Fruit fly (Drosophila melanogaster) whole organism, prepupa: ENCODE results near the gene CG33110.

Experiments
- Blimp-1 ChIP-seq: fragments of 200-800 bp; sonication (Bioruptor generic); optimal IDR thresholded peaks from 3 replicates; lab custom pipeline; 2017; ENCODE audit warnings: missing biosample characterization, missing genetic modification characterization, mild to moderate bottlenecking, moderate library complexity, missing genetic modification reagents
- CG10669 ChIP-seq: fragments of 200-800 bp; sonication (Bioruptor generic); optimal IDR thresholded peaks from 3 replicates; lab custom pipeline; 2018; ENCODE audit warnings: missing biosample characterization, mild to moderate bottlenecking, missing genetic modification characterization, moderate library complexity
- CG11762 ChIP-seq: fragments of 200-800 bp; sonication (Bioruptor generic); optimal IDR thresholded peaks from 3 replicates; lab custom pipeline; 2016; ENCODE audit warnings: missing biosample characterization, missing genetic modification characterization; ENCODE audit not compliant: insufficient read depth
- CG11902 ChIP-seq: fragments of 200-800 bp; sonication (Bioruptor generic); optimal IDR thresholded peaks from 3 replicates; lab custom pipeline; 2016; ENCODE audit warnings: missing biosample characterization, missing genetic modification characterization
- CG15336 ChIP-seq: fragments of 200-800 bp; sonication (Bioruptor generic); IDR thresholded peaks from 2 replicates; pipeline ENCODE4 v1.3.6; 2022; ENCODE audit warnings: missing biosample characterization, missing genetic modification characterization
- CG31627 ChIP-seq: fragments of 200-800 bp; sonication (Bioruptor generic); optimal IDR thresholded peaks from 3 replicates; lab custom pipeline; 2016; ENCODE audit warnings: missing biosample characterization, missing genetic modification characterization
- CG32006 ChIP-seq: fragments of 200-800 bp; sonication (Bioruptor generic); optimal IDR thresholded peaks from 3 replicates; lab custom pipeline; 2017; ENCODE audit warnings: missing biosample characterization, mild to moderate bottlenecking, missing genetic modification characterization
- CG34406 ChIP-seq: fragments of 200-800 bp; sonication (Bioruptor generic); optimal IDR thresholded peaks from 3 replicates; lab custom pipeline; 2016; ENCODE audit warnings: missing biosample characterization, missing genetic modification characterization
- CG3919 ChIP-seq: fragments of 200-800 bp; sonication (Bioruptor generic); optimal IDR thresholded peaks from 3 replicates; lab custom pipeline; 2016; ENCODE audit warnings: missing biosample characterization, missing genetic modification characterization
- CG4318 ChIP-seq: fragments of 200-800 bp; sonication (Bioruptor generic); optimal IDR thresholded peaks from 3 replicates; lab custom pipeline; 2017; ENCODE audit warnings: missing biosample characterization, mild to moderate bottlenecking, missing genetic modification characterization
- CG6163 ChIP-seq: fragments of 200-800 bp; sonication (Bioruptor generic); IDR thresholded peaks from 3 replicates; pipeline ENCODE4 v1.3.6; 2022; ENCODE audit warnings: missing biosample characterization, missing genetic modification characterization
- CG6276 ChIP-seq: fragments of 200-800 bp; sonication (Bioruptor generic); optimal IDR thresholded peaks from 2 replicates; lab custom pipeline; 2017; ENCODE audit warnings: missing biosample characterization, mild to moderate bottlenecking, missing genetic modification characterization
- CG6792 ChIP-seq: fragments of 200-800 bp; sonication (Bioruptor generic); optimal IDR thresholded peaks from 3 replicates; lab custom pipeline; 2016; ENCODE audit warnings: missing biosample characterization, missing genetic modification characterization
- CG6854 ChIP-seq: fragments of 200-800 bp; sonication (Bioruptor generic); optimal IDR thresholded peaks from 2 replicates; lab custom pipeline; 2017; ENCODE audit warnings: missing biosample characterization, mild to moderate bottlenecking, missing genetic modification characterization
- CG7368 ChIP-seq: fragments of 200-800 bp; sonication (Bioruptor generic); optimal IDR thresholded peaks from 3 replicates; lab custom pipeline; 2016; ENCODE audit warnings: missing biosample characterization, missing genetic modification characterization
- CG8119 ChIP-seq: fragments of 200-800 bp; sonication (Bioruptor generic); IDR thresholded peaks from 3 replicates; pipeline ENCODE4 v1.3.6; 2022; ENCODE audit warnings: missing biosample characterization, missing genetic modification characterization
- CG8319 ChIP-seq: fragments of 200-800 bp; sonication (Bioruptor generic); optimal IDR thresholded peaks from 3 replicates; lab custom pipeline; 2016; ENCODE audit warnings: missing biosample characterization, missing genetic modification characterization
- CG8632 ChIP-seq: fragments of 200-800 bp; sonication (Bioruptor generic); optimal IDR thresholded peaks from 3 replicates; lab custom pipeline; 2016; ENCODE audit warnings: missing biosample characterization, missing genetic modification characterization
- CG9139 ChIP-seq: fragments of 200-800 bp; sonication (Bioruptor generic); optimal IDR thresholded peaks from 3 replicates; lab custom pipeline; 2017; ENCODE audit warnings: missing biosample characterization, mild to moderate bottlenecking, missing genetic modification characterization
- Eip78C ChIP-seq: fragments of 200-800 bp; sonication (Bioruptor generic); peaks from one replicate; lab custom pipeline; 2016; ENCODE audit warnings: missing biosample characterization, missing genetic modification characterization
- Ets96B ChIP-seq: fragments of 200-800 bp; optimal IDR thresholded peaks from 2 replicates; lab custom pipeline; 2019; ENCODE audit warnings: missing biosample characterization, mild to moderate bottlenecking, missing genetic modification characterization, moderate library complexity
- Gug ChIP-seq: fragments of 200-800 bp; sonication (Bioruptor generic); IDR thresholded peaks from 2 replicates; pipeline ENCODE4 v1.3.6; 2022; ENCODE audit warnings: missing biosample characterization, missing genetic modification characterization
- Hr38 ChIP-seq: sonication (Bioruptor generic); optimal IDR thresholded peaks from 2 replicates; lab custom pipeline; 2016; ENCODE audit warnings: missing biosample characterization, missing genetic modification characterization
- Hr39 ChIP-seq: fragments of 200-800 bp; sonication (Bioruptor generic); optimal IDR thresholded peaks from 2 replicates; lab custom pipeline; 2016; ENCODE audit warnings: missing biosample characterization, missing genetic modification characterization
- Hr4 ChIP-seq: fragments of 200-800 bp; sonication (Bioruptor generic); optimal IDR thresholded peaks from 3 replicates; lab custom pipeline; 2016; ENCODE audit warnings: missing biosample characterization, missing genetic modification characterization
- Met ChIP-seq: fragments of 200-800 bp; sonication (Bioruptor generic); optimal IDR thresholded peaks from 3 replicates; lab custom pipeline; 2016; ENCODE audit warnings: missing biosample characterization, missing genetic modification characterization
- OdsH ChIP-seq: fragments of 200-800 bp; sonication (Bioruptor generic); optimal IDR thresholded peaks from 3 replicates; lab custom pipeline; 2016; ENCODE audit warnings: missing biosample characterization, missing genetic modification characterization
- Sox14 ChIP-seq: fragments of 200-800 bp; sonication (Bioruptor generic); optimal IDR thresholded peaks from 3 replicates; lab custom pipeline; 2016; ENCODE audit warnings: missing biosample characterization, missing genetic modification characterization
- Sox15 ChIP-seq: fragments of 200-800 bp; sonication (Bioruptor generic); optimal IDR thresholded peaks from 3 replicates; lab custom pipeline; 2016; ENCODE audit warnings: missing biosample characterization, missing genetic modification characterization
- achi ChIP-seq: fragments of 200-800 bp; sonication (Bioruptor generic); optimal IDR thresholded peaks from 3 replicates; lab custom pipeline; 2016; ENCODE audit warnings: missing biosample characterization, missing genetic modification characterization
- acj6 ChIP-seq: fragments of 200-800 bp; sonication (Bioruptor generic); optimal IDR thresholded peaks from 3 replicates; lab custom pipeline; 2016; ENCODE audit warnings: missing biosample characterization, missing genetic modification characterization
- dac ChIP-seq: fragments of 200-800 bp; sonication (Bioruptor generic); optimal IDR thresholded peaks from 2 replicates; lab custom pipeline; 2017; ENCODE audit warnings: missing biosample characterization, mild to moderate bottlenecking, missing genetic modification characterization
- eg ChIP-seq: fragments of 200-800 bp; sonication (Bioruptor generic); IDR thresholded peaks from 3 replicates; pipeline ENCODE4 v1.3.6; 2022; ENCODE audit warnings: missing biosample characterization, missing genetic modification characterization
- esn ChIP-seq: fragments of 200-800 bp; sonication (Bioruptor generic); optimal IDR thresholded peaks from 2 replicates; lab custom pipeline; 2016; ENCODE audit warnings: missing biosample characterization, mild to moderate bottlenecking, missing genetic modification characterization, moderate library complexity
- fd85E ChIP-seq: fragments of 200-800 bp; sonication (Bioruptor generic); optimal IDR thresholded peaks from 3 replicates; lab custom pipeline; 2016; ENCODE audit warnings: missing biosample characterization, missing genetic modification characterization
- fkh ChIP-seq: fragments of 200-800 bp; sonication (Bioruptor generic); optimal IDR thresholded peaks from 3 replicates; lab custom pipeline; 2017; ENCODE audit warnings: missing biosample characterization, mild to moderate bottlenecking, missing genetic modification characterization, moderate library complexity
- net ChIP-seq: fragments of 200-800 bp; sonication (Bioruptor generic); optimal IDR thresholded peaks from 3 replicates; lab custom pipeline; 2016; ENCODE audit warnings: missing biosample characterization, missing genetic modification characterization
- pdm3 ChIP-seq: fragments of 200-800 bp; sonication (Bioruptor generic); optimal IDR thresholded peaks from 3 replicates; lab custom pipeline; 2016; ENCODE audit warnings: missing biosample characterization, missing genetic modification characterization
- salr ChIP-seq, 2 experiments: fragments of 200-800 bp; sonication (Bioruptor generic); optimal IDR thresholded peaks; 3 replicates each; lab custom pipeline; 2016 to 2018; ENCODE audit warnings: missing biosample characterization in 2 of 2, missing genetic modification characterization in 2 of 2, mild to moderate bottlenecking in 1 of 2
- spab ChIP-seq: fragments of 200-800 bp; sonication (Bioruptor generic); optimal IDR thresholded peaks from 2 replicates; lab custom pipeline; 2017; ENCODE audit warnings: missing biosample characterization, mild to moderate bottlenecking, missing genetic modification characterization, missing genetic modification reagents
- ss ChIP-seq, 2 experiments: fragments of 200-800 bp; sonication (Bioruptor generic); optimal IDR thresholded peaks; 2 replicates in 1 of 2; 3 replicates in 1 of 2; lab custom pipeline; 2017 to 2018; ENCODE audit warnings: mild to moderate bottlenecking in 2 of 2, missing biosample characterization in 2 of 2, missing genetic modification characterization in 2 of 2, moderate library complexity in 1 of 2
- svp ChIP-seq: fragments of 200-800 bp; sonication (Bioruptor generic); peaks from one replicate; lab custom pipeline; 2016; ENCODE audit warnings: missing biosample characterization, missing genetic modification characterization
- vri ChIP-seq: fragments of 200-800 bp; sonication (Bioruptor generic); optimal IDR thresholded peaks from 3 replicates; lab custom pipeline; 2016; ENCODE audit warnings: missing biosample characterization, mild to moderate bottlenecking, missing genetic modification characterization

CG33110 gene

dm6 chr3R:22528264-22529158 lies 41.5 kb upstream of the CG33110 start, which contains the start of gene CG5346 (continued):
- peak; percentile 5 for TF ChIP-seq esn (GFP tag; lab: Kevin White, UChicago)
- TF ChIP-seq dac (GFP tag; lab: Kevin White, UChicago) = no peak
- TF ChIP-seq CG8119 (GFP tag; lab: Robert Waterston, UW) = peak; percentile 65
- TF ChIP-seq Hr39 (GFP tag; lab: Kevin White, UChicago) = no peak
- no peak for TF ChIP-seq Hr4 (GFP tag; lab: Kevin White, UChicago)
- TF ChIP-seq CG4318 (GFP tag; lab: Kevin White, UChicago) = no peak
- TF ChIP-seq spab (GFP tag; lab: Kevin White, UChicago) = no peak
- no peak for TF ChIP-seq Ets96B (tag; lab: Kevin White, UChicago)
- no peak for TF ChIP-seq Sox15 (GFP tag; lab: Kevin White, UChicago)
- TF ChIP-seq svp (GFP tag; lab: Kevin White, UChicago) = peak; percentile 69
- TF ChIP-seq net (GFP tag; lab: Kevin White, UChicago) = peak; percentile 3
- no peak for TF ChIP-seq fd85E (GFP tag; lab: Kevin White, UChicago)
- no peak for TF ChIP-seq CG7368 (GFP tag; lab: Kevin White, UChicago)
- no peak for TF ChIP-seq CG31627
- TF ChIP-seq CG8632 (GFP tag; lab: Kevin White, UChicago) = no peak
- no peak for TF ChIP-seq CG10669
- peak; percentile 62; the same call in 1 of the 3 replicates for TF ChIP-seq CG6163 (GFP tag; lab: Robert Waterston, UW)
- peak; percentile 43 for TF ChIP-seq CG6276 (GFP tag; lab: Kevin White, UChicago)
- peak; percentile 34 for TF ChIP-seq achi (GFP tag; lab: Kevin White, UChicago)
- TF ChIP-seq CG15336 (GFP tag; lab: Robert Waterston, UW) = no peak; the same call in 1 of the 2 replicates
- no peak for TF ChIP-seq salr (GFP tag; optimal IDR thresholded peaks at IDR 0.05; lab: Kevin White, UChicago)
- TF ChIP-seq acj6 (GFP tag; lab: Kevin White, UChicago) = no peak
- TF ChIP-seq CG8319 (GFP tag; lab: Kevin White, UChicago) = no peak
- no peak for TF ChIP-seq CG11902 (GFP tag; lab: Kevin White, UChicago)
- TF ChIP-seq CG34406 (GFP tag; lab: Kevin White, UChicago) = peak; percentile 1

DNA sequence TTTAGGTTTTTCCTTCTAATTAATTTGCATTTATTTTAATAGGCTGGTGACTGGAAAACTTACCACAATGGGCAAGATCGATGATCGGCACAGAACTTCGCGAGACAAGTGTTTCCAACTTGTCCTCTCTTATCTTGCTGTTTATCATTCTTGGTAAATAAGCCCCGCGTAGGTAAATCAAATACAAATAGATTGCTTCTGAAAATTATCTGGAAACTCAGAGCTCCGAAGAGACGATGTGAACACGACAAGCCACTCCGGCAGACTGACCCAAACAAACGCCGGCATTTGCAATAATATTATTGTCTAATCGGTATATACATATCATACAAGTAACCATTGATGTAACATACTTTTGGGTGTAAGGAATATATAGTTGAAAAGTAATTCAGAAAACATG lies 39.7 kb upstream of the CG33110 start, which contains the start of gene CG33099:
TSS of gene CG33099 (minus strand) at position 268 of the 400 bp plus-strand sequence.
- TF ChIP-seq eg (GFP tag; lab: Robert Waterston, UW) = peak; percentile 19; the same call in 2 of the 3 replicates
- peak; percentile 97 for TF ChIP-seq fkh (GFP tag; lab: Kevin White, UChicago)
- TF ChIP-seq CG7368 (GFP tag; lab: Kevin White, UChicago) = peak; percentile 6
- peak; percentile 12 for TF ChIP-seq esn (GFP tag; lab: Kevin White, UChicago)
- peak; percentile 80 for TF ChIP-seq Eip78C (GFP tag; lab: Kevin White, UChicago)
- TF ChIP-seq CG32006 (GFP tag; lab: Kevin White, UChicago) = no peak
- TF ChIP-seq ss (GFP tag; optimal IDR thresholded peaks at IDR 0.05; lab: Kevin White, UChicago) = peak in 1 of 2 experiments; percentile 26
- peak; percentile 8 for TF ChIP-seq pdm3
- peak; percentile 0 for TF ChIP-seq acj6 (GFP tag; lab: Kevin White, UChicago)
- peak; percentile 0 for TF ChIP-seq CG6792 (GFP tag; lab: Kevin White, UChicago)
- peak; percentile 20 for TF ChIP-seq OdsH (GFP tag; lab: Kevin White, UChicago)
- peak; percentile 82 for TF ChIP-seq vri (GFP tag; lab: Kevin White, UChicago)
- peak; percentile 19 for TF ChIP-seq CG10669
- TF ChIP-seq CG9139 (GFP tag; lab: Kevin White, UChicago) = no peak
- TF ChIP-seq CG6854 (GFP tag; lab: Kevin White, UChicago) = peak; percentile 4
- TF ChIP-seq Met (GFP tag; lab: Kevin White, UChicago) = peak; percentile 14
- peak; percentile 10 for TF ChIP-seq Sox14
- peak; percentile 55 for TF ChIP-seq CG6163 (GFP tag; lab: Robert Waterston, UW)
- no peak for TF ChIP-seq svp (GFP tag; lab: Kevin White, UChicago)
- no peak for TF ChIP-seq Hr4 (GFP tag; lab: Kevin White, UChicago)
- peak; percentile 3 for TF ChIP-seq net (GFP tag; lab: Kevin White, UChicago)
- no peak for TF ChIP-seq Blimp-1 (GFP tag; lab: Kevin White, UChicago)
- no peak for TF ChIP-seq Hr38
- TF ChIP-seq CG15336 (GFP tag; lab: Robert Waterston, UW) = 0 out of 2 replicates have a peak, but pooled peaks have one; percentile 8
- peak; percentile 25; the same call in 1 of the 2 replicates for TF ChIP-seq Gug (GFP tag; lab: Robert Waterston, UW)
- no peak for TF ChIP-seq CG11762 (GFP tag; lab: Kevin White, UChicago)
- peak; percentile 32 for TF ChIP-seq CG3919 (GFP tag; lab: Kevin White, UChicago)
